Worm (Caenorhabditis elegans): Measurements from ENCODE around the gene xrn-1.

DNA sequence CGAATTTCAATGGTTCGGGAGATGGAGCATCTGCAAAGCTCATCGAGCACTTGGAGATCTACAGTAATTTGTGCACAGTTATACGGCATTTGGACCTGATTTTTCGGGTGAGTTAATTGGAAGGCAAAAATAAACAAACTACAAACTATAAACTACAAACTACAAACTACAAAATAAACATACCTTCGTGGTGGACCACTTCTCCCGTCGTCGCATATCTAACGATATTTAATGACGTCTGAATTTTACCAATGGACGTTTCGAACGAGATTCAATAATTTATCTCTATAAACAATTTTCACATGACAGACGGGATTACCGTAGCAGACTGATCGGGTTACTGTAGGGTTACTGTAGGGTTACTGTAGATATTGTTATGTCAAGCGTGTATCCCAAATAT, 37.5 kb downstream of the xrn-1 start:
- TF ChIP-seq him-1 (tag; optimal IDR thresholded peaks at IDR 0.05), result no peak
- no peak for TF ChIP-seq W03F9.2 (tag; optimal IDR thresholded peaks at IDR 0.05)
- TF ChIP-seq dao-5 (tag; optimal IDR thresholded peaks at IDR 0.05), result no peak

Data from whole organism, L4/young adult.